Worm (Caenorhabditis elegans): ENCODE results near the gene F47D2.11.

- TF ChIP-seq zag-1 (tag; optimal IDR thresholded peaks at IDR 0.05) (no peak), snpc-4 (tag; optimal IDR thresholded peaks at IDR 0.05) (no peak), ceh-63 (GFP tag; optimal IDR thresholded peaks at IDR 0.05) (no peak), mef-2 (tag; optimal IDR thresholded peaks at IDR 0.05) (no peak), pqm-1 (tag; optimal IDR thresholded peaks at IDR 0.05) (no peak), fkh-10 (GFP tag; optimal IDR thresholded peaks at IDR 0.05) (no peak), ztf-11 (tag; optimal IDR thresholded peaks at IDR 0.05) (no peak), efl-1 (optimal IDR thresholded peaks at IDR 0.05) (no peak), efl-1 (GFP tag; optimal IDR thresholded peaks at IDR 0.05 in 1 of 2) (no peak), nhr-77 (tag; optimal IDR thresholded peaks at IDR 0.05) (no peak), nhr-237 (tag; optimal IDR thresholded peaks at IDR 0.05) (no peak), lin-39 (tag; optimal IDR thresholded peaks at IDR 0.05) (no peak)
Measured at ce11 chrV:4330820-4331219, 35.0 kb upstream of the F47D2.11 start.
